Worm (Caenorhabditis elegans): Measurements from ENCODE around the gene tag-131.
A peak's percentile ranks its signal among the peaks of the same experiment; 100 is the strongest.

Gene tag-131

DNA sequence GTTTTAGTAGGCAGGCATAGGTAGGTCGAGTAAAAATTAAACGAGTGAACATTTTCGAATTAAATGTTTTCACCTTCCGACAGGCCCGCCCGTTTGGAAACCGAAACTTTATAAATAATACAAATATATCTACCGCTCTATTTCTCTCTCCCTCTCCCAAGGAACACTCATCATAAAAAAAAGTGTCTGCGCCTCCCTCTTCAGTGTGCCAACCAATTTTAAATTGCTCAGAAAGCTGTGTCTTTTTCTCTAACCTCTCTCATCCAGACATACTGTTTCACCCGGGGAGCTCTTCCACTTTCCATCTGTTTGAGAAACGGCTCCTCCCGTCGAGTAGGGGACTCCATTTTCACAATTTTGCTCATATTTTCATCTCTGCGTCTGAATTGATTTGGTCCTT lies 5.6 kb downstream of the tag-131 start:
- TF ChIP-seq him-1 (tag; optimal IDR thresholded peaks at IDR 0.05) (no peak), W03F9.2 (tag; optimal IDR thresholded peaks at IDR 0.05) (no peak), dao-5 (tag; optimal IDR thresholded peaks at IDR 0.05) (no peak)

DNA sequence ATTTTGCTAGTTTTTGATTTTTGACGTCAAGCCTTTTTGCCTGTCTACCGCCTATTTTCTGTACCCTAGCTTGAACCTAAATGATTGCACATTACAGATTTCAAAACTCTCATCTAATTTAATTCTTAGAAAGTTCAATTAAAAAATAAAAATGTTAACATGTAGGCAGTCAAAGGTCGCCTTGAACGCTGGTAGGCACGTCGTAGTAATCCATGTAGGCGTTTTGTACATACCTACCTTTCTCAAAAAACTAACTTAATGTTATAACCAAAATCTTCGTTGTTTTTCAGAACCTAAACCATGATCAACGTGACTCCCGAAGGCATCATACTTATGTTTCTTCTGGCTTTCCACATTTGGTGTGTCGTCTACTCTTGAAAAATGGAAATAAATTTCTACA lies 6.4 kb downstream of the tag-131 start, which contains the start of gene H38K22.9:
Gene H38K22.9 (plus strand): TSS at position 301 of the 400 bp plus-strand sequence.
- TF ChIP-seq him-1 (tag; optimal IDR thresholded peaks at IDR 0.05) (no peak), W03F9.2 (tag; optimal IDR thresholded peaks at IDR 0.05) (no peak), dao-5 (tag; optimal IDR thresholded peaks at IDR 0.05) (no peak)

DNA sequence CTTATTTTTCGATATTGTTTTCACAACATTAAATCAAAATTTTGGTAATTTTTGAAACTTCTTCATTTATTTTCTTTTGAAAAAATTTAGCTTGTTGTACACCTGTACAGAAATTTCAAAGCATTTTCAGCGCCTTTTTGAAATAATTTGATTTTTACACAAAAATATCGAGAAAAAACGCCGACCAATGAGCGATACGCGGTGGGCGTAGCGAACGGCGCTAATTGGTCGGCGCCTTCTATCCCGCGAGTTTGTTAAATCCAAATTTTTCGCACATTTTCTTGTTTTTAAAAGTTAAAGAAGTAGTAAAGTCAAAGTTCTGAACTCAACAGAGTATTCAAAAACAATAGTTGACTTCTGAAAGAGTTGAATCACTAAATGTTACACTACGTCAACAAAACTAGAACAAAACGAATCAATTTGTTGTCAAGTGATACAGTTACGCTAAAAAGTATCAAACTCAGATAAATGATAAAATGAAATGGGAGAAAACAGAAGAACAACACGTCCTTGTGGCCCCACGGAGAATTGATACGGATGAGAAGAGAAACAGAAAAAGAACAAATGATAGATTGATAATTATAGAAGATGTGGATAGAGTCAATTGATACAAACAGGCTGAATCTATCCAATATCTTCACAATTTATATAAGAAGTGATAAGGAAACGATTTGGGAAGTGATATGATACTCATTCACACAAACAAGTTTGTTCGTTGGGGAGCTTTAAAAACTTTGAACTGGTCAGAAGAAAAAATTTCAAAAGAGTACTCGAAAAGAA lies 10.9 kb downstream of the tag-131 start:
- TF ChIP-seq him-1 (tag; optimal IDR thresholded peaks at IDR 0.05) = no peak

DNA sequence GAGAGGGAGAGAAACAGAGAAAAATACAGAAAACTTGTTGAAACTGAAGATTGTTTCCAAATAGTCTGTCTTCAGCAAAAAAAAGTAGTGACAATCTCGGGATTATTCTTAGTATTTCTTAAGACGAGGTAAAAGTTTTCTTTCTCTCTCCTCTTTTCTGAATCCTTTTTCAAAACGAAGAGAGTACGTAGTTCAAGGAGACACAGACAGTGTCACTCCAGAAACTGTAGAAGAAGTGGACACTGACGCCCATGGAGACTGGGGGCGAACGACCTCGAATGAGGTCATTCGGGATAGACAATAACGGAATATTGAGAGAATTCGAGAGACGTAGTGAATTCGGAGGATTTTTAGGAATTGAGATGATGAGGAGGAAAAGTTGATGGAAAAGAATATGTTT lies 13.5 kb downstream of the tag-131 start, which contains the start of gene gly-6:
Gene gly-6 (minus strand): TSS at position 245 of the 400 bp plus-strand sequence.
- no peak for TF ChIP-seq dao-5 (tag; optimal IDR thresholded peaks at IDR 0.05)
- TF ChIP-seq him-1 (tag; optimal IDR thresholded peaks at IDR 0.05) = no peak
- TF ChIP-seq W03F9.2 (tag; optimal IDR thresholded peaks at IDR 0.05) = no peak

DNA sequence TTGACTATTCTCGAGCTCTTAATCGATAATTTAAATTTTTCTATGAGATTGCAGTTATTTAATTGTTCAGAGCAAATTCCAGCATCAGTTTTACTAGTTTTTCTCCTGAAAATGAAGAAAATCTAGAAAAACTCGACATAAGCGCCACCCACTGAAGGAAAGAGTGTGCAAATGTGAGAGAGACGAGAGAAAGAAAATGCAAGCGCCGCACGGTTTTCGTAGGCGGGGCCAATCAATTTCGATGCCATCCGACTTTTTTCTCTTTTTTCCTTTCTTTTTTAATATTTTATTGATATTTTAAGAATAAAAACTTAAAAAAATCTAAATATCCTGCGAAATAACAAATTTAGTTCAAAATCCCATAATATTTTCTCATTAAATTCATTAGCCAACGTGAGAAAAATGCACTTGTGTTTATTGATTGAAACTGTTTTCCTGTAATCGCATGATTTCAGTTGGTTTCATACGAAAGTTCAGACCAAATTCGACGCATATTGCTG lies 15.1 kb downstream of the tag-131 start, which contains the start of gene cdk-12:
Gene cdk-12 (plus strand): TSS at position 450 of the 500 bp plus-strand sequence.
- no peak for TF ChIP-seq him-1 (tag; optimal IDR thresholded peaks at IDR 0.05)
- peak; percentile 67 for TF ChIP-seq W03F9.2 (tag; optimal IDR thresholded peaks at IDR 0.05)
- TF ChIP-seq dao-5 (tag; optimal IDR thresholded peaks at IDR 0.05) = no peak

DNA sequence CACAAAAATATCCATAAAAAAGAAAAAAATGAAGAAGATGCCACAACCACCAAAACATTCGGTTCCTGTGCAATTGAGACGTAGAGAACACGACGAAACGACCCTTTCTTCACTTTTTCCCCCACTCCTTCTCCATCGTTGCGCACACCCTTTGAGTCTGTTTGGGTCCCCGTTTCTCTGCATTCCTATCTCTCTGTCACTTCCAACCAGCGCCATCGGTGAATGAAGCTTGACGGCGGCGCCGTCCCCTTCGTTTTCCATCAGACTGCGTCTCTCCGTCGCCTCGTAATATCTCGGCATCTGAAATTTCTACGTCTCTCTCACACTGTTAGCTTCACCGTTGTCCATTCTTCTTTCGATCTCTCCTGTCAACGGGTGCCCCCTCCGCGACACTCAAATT lies 18.1 kb downstream of the tag-131 start:
- TF ChIP-seq W03F9.2 (tag; optimal IDR thresholded peaks at IDR 0.05) (peak; percentile 27), him-1 (tag; optimal IDR thresholded peaks at IDR 0.05) (no peak), dao-5 (tag; optimal IDR thresholded peaks at IDR 0.05) (no peak)

DNA sequence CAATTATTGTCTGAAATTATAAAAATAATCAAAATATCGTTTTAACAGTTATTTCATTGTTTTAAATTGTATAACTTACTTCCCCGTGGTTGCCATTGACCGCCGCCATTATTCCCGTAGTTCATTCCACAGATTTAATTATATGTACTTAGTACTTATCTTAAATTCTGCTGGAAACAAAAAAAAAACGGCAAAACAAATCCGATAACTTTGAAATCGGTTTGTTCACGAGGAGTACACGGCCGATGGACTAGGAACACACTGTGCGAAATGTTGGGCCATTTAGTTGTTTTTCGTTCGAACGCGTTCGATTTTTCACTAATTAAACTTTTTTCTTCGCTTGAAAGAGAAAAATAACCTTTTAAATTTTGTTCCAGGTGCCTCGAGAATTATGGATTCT lies 25.6 kb downstream of the tag-131 start, which contains the start of the genes B0285.3 and lcmt-1:
Gene B0285.3 (minus strand): TSS at position 267 of the 400 bp plus-strand sequence.
Gene lcmt-1 (plus strand): TSS at position 377 of the 400 bp plus-strand sequence.
- TF ChIP-seq W03F9.2 (tag; optimal IDR thresholded peaks at IDR 0.05) = peak; percentile 55
- no peak for TF ChIP-seq dao-5 (tag; optimal IDR thresholded peaks at IDR 0.05)

DNA sequence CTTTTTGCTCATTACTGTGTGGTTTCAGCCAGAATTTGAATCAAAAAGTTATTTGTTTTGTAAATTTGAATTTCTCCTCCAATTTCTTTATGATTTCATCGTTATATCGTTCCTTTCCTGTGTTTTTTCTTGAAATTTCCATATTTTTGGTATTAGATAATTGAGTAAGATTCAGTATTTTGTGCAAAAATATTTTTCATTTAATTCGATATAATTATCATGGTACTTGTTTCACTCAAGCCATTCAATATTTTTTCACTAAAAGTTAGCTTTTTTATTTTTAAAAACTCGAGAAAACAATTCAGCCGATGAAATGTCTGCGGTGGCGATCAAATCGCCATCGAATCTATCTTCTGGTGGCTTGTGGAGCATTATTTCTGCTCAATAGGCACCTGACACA lies 27.5 kb downstream of the tag-131 start, which contains the start of gene hse-5:
Gene hse-5 (plus strand): TSS at position 301 of the 400 bp plus-strand sequence.
- TF ChIP-seq him-1 (tag; optimal IDR thresholded peaks at IDR 0.05) (no peak), W03F9.2 (tag; optimal IDR thresholded peaks at IDR 0.05) (no peak), dao-5 (tag; optimal IDR thresholded peaks at IDR 0.05) (no peak)

DNA sequence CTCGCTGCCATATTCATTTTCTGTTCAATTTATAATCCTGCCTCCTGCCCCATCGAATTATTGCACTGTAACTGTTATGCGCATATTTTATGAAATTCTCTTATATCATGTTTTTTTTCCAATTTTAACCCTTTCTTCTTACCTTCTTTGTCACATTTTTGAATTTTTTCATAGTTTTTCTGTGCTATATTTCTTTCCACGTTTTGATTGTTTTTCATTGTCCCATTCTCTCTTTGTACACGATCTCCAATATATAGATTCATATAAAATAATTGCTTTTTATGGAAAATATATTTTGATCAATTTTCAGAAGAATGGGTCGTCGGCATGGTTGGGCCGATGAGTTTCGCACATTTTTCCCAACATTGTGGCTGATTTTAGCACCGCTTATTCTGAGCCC lies 32.3 kb downstream of the tag-131 start, which contains the start of gene B0285.6:
Gene B0285.6 (plus strand): TSS at position 301 of the 400 bp plus-strand sequence.
- no peak for TF ChIP-seq him-1 (tag; optimal IDR thresholded peaks at IDR 0.05)
- TF ChIP-seq dao-5 (tag; optimal IDR thresholded peaks at IDR 0.05) = no peak
- no peak for TF ChIP-seq W03F9.2 (tag; optimal IDR thresholded peaks at IDR 0.05)

DNA sequence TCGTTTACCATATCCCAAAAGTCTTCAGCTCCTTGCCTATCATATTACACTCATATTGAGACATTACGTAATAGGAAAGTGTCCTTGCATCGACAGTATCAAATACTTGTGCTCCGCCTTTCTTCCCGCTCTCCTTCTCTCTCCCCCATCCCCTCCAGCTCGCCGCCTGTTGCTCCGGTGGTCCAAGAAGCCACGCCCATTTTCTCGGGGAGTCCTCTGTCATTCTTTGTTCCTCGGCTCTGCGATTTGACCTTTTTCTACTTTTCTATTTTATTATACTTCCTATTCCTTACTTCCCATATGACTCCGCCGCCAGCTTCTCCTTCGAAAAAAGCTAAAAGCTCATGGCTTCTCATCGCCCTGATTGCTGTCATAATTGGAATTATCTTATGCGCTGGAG lies 38.9 kb downstream of the tag-131 start, which contains the start of gene mnp-1:
Gene mnp-1 (plus strand): TSS at position 211 of the 400 bp plus-strand sequence.
- no peak for TF ChIP-seq W03F9.2 (tag; optimal IDR thresholded peaks at IDR 0.05)
- TF ChIP-seq him-1 (tag; optimal IDR thresholded peaks at IDR 0.05) = no peak
- TF ChIP-seq dao-5 (tag; optimal IDR thresholded peaks at IDR 0.05) = no peak

DNA sequence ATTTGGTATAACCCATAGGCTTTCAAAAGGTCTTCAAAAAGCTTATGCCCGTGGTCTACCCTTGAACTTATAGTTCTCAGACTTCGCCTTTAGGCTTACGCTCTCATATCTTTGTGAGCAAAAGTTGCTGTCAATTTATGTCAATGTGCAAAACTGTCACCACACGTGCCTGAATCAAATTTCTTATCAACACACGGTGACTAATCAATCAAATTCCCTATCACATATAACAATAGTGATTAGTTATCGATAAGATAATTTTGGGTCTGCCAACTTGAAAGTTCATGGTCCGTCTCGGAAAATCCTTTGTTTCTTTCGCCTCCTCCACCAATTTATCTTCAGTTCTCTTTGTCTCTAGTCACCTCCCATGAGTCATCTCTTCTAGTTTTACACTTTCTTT lies 39.9 kb downstream of the tag-131 start:
- no peak for TF ChIP-seq dao-5 (tag; optimal IDR thresholded peaks at IDR 0.05)

DNA sequence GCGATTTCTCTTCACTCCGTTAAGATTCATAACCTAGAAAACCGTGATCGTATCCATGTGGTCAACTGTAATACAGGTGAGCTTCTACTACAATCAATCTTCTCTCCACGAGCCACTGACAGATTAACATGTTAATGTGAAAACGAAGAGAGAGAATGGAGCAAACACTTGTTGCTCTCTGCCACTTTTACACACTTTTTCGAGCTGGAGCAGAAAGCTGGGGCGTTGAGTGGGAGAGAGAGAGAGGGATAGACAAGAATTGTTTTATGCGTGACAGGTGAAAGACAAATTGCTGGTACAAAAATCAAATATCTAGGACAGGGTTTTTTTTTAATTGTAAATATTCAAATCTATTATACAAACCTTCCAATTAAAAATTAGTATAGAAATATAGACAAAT lies 40.8 kb downstream of the tag-131 start:
- no peak for TF ChIP-seq dao-5 (tag; optimal IDR thresholded peaks at IDR 0.05)
- no peak for TF ChIP-seq him-1 (tag; optimal IDR thresholded peaks at IDR 0.05)
- TF ChIP-seq W03F9.2 (tag; optimal IDR thresholded peaks at IDR 0.05) = no peak

DNA sequence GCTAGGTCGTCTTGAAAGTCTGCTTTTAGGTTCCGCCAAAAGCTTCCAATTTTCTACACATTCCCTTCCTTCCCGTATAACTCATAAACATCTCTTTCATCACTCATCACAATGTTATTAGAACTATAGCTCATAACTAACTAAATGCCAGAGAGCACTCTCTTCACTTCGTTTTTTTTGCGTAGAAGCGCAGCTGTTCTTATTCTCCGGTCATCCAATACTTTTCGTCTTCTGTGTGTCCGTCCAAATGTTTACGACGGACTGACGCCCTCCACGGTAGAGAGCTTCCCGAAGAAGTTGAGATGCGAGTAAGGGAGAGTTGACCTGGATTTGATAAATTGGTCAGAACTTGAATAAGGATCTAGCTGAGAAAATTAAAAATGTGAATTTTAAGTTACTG lies 41.7 kb downstream of the tag-131 start:
- no peak for TF ChIP-seq W03F9.2 (tag; optimal IDR thresholded peaks at IDR 0.05)
- TF ChIP-seq him-1 (tag; optimal IDR thresholded peaks at IDR 0.05) = no peak
- TF ChIP-seq dao-5 (tag; optimal IDR thresholded peaks at IDR 0.05) = no peak

DNA sequence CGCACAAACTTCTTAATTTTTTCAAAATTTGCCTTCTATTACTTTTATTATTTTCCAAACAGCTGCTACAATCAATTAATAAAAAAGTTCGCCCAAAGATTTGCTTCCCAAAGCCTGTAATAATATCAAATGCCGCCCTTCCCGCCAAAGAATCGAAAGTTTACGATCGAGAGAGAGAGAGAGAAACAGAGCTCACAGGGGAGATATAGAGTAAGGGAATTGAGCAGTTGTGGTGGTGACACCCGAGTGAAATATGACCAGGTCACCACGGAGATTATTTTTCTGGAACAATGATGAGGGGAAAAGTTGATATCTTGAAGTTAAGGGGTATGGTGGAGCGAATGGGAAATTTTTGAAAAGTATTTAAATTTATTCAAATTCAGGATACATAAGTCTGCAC lies 42.4 kb downstream of the tag-131 start:
- TF ChIP-seq W03F9.2 (tag; optimal IDR thresholded peaks at IDR 0.05) (no peak), him-1 (tag; optimal IDR thresholded peaks at IDR 0.05) (no peak), dao-5 (tag; optimal IDR thresholded peaks at IDR 0.05) (no peak)

Measured in whole organism, L4/young adult.